Fruit fly (Drosophila melanogaster): ENCODE data around the gene Nedd8.
A peak's percentile ranks its signal among the peaks of the same experiment; 100 is the strongest.

The Nedd8 gene

dm6 chr2L:18987078-18987895 is 35.6 kb upstream of the Nedd8 start, which contains the start of the genes Swip-1 and EMC5 (continued):
- TF ChIP-seq Sry-β (GFP tag; optimal IDR thresholded peaks at IDR 0.05), result no peak
- peak; percentile 58; the same call in 2 of the 3 replicates for TF ChIP-seq CG6791 (GFP tag; IDR thresholded peaks at IDR 0.05; ENCODE audit: partially characterized antibody)
- peak; percentile 42; the same call in 1 of the 2 replicates for TF ChIP-seq al (GFP tag; IDR thresholded peaks at IDR 0.05)
- TF ChIP-seq ac (GFP tag; optimal IDR thresholded peaks at IDR 0.05), result no peak
- peak; percentile 28 for TF ChIP-seq CG17186 (GFP tag; optimal IDR thresholded peaks at IDR 0.05)
- TF ChIP-seq CG6175 (GFP tag; IDR thresholded peaks at IDR 0.05), result 0 out of 3 replicates have a peak, but pooled peaks have one; percentile 21
- TF ChIP-seq hb (GFP tag; IDR thresholded peaks at IDR 0.05; ENCODE audit: partially characterized antibody), result peak; percentile 42; the same call in 1 of the 3 replicates
- peak; percentile 41; the same call in 2 of the 3 replicates for TF ChIP-seq Opbp (GFP tag; IDR thresholded peaks at IDR 0.05; ENCODE audit: partially characterized antibody)
- TF ChIP-seq sr (GFP tag; IDR thresholded peaks at IDR 0.05), result peak; percentile 35; the same call in 1 of the 3 replicates
- TF ChIP-seq cad (GFP tag; optimal IDR thresholded peaks at IDR 0.05), result no peak
- peak; percentile 19 for TF ChIP-seq CrebB (tag; optimal IDR thresholded peaks at IDR 0.05)
- TF ChIP-seq CG31388 (GFP tag; optimal IDR thresholded peaks at IDR 0.05), result peak; percentile 9
- peak; percentile 19; the same call in 1 of the 2 replicates for TF ChIP-seq CG14441 (GFP tag; IDR thresholded peaks at IDR 0.05)
- TF ChIP-seq CG4424 (GFP tag; optimal IDR thresholded peaks at IDR 0.05), result peak; percentile 67
- TF ChIP-seq CG8290 (GFP tag; optimal IDR thresholded peaks at IDR 0.05), result peak; percentile 43
- TF ChIP-seq CG8290 (tag; optimal IDR thresholded peaks at IDR 0.05), result peak; percentile 17 to 36
- peak; percentile 24; the same call in 1 of the 3 replicates for TF ChIP-seq CG7963 (GFP tag; IDR thresholded peaks at IDR 0.05; ENCODE audit: partially characterized antibody)
- TF ChIP-seq CG32767 (GFP tag; IDR thresholded peaks at IDR 0.05), result 0 out of 2 replicates have a peak, but pooled peaks have one; percentile 13
- TF ChIP-seq unc-4 (GFP tag; IDR thresholded peaks at IDR 0.05; ENCODE audit: partially characterized antibody), result peak; percentile 58; the same call in 1 of the 2 replicates
- peak; percentile 73 for TF ChIP-seq Xbp1 (GFP tag; optimal IDR thresholded peaks at IDR 0.05)
- peak; percentile 28 for TF ChIP-seq Fer2 (tag; optimal IDR thresholded peaks at IDR 0.05)
- TF ChIP-seq CG16815 (GFP tag; optimal IDR thresholded peaks at IDR 0.05), result peak; percentile 48
- TF ChIP-seq Max (GFP tag; optimal IDR thresholded peaks at IDR 0.05), result peak; percentile 22
- peak; percentile 17 for TF ChIP-seq tio (GFP tag; optimal IDR thresholded peaks at IDR 0.05)
- peak; percentile 73 for TF ChIP-seq MESR4 (GFP tag; optimal IDR thresholded peaks at IDR 0.05)
- TF ChIP-seq bab2 (GFP tag; optimal IDR thresholded peaks at IDR 0.05), result no peak
- TF ChIP-seq CG17361 (GFP tag; IDR thresholded peaks at IDR 0.05), result peak; percentile 89
- TF ChIP-seq caup (GFP tag; optimal IDR thresholded peaks at IDR 0.05; ENCODE audit: severe bottlenecking), result peak; percentile 27
- TF ChIP-seq sug (tag; optimal IDR thresholded peaks at IDR 0.05), result peak; percentile 73
- peak; percentile 82 for TF ChIP-seq row (GFP tag; IDR thresholded peaks at IDR 0.05)
- peak; percentile 8 for TF ChIP-seq CG1529 (GFP tag; optimal IDR thresholded peaks at IDR 0.05)
- TF ChIP-seq vfl (GFP tag; optimal IDR thresholded peaks at IDR 0.05), result no peak
- TF ChIP-seq D19B (GFP tag; optimal IDR thresholded peaks at IDR 0.05), result no peak
- TF ChIP-seq Sox100B (GFP tag; optimal IDR thresholded peaks at IDR 0.05), result peak; percentile 62
- peak; percentile 39; the same call in 1 of the 3 replicates for TF ChIP-seq Mrtf (GFP tag; IDR thresholded peaks at IDR 0.05)
- TF ChIP-seq zfh2 (GFP tag; optimal IDR thresholded peaks at IDR 0.05), result peak; percentile 13
- peak; percentile 13 for TF ChIP-seq CG3407 (GFP tag; optimal IDR thresholded peaks at IDR 0.05)
- no peak for TF ChIP-seq CG3838 (GFP tag; optimal IDR thresholded peaks at IDR 0.05)
- no peak for TF ChIP-seq CG14965 (GFP tag; optimal IDR thresholded peaks at IDR 0.05; ENCODE audit: borderline replicate concordance)
- TF ChIP-seq dpn (GFP tag; optimal IDR thresholded peaks at IDR 0.05), result peak in 1 of 2 experiments; percentile 53
- peak; percentile 47 for TF ChIP-seq Bgb (GFP tag; IDR thresholded peaks at IDR 0.05; ENCODE audit: partially characterized antibody)
- TF ChIP-seq CG9932 (GFP tag; IDR thresholded peaks at IDR 0.05), result peak; percentile 87
- TF ChIP-seq CG14710 (tag; optimal IDR thresholded peaks at IDR 0.05), result peak; percentile 82
- TF ChIP-seq Usf (GFP tag; optimal IDR thresholded peaks at IDR 0.05), result peak; percentile 4
- TF ChIP-seq gsb-n (tag; optimal IDR thresholded peaks at IDR 0.05), result peak; percentile 64
- peak; percentile 75 for TF ChIP-seq CG10267 (tag; optimal IDR thresholded peaks at IDR 0.05)
- peak; percentile 66 for TF ChIP-seq Deaf1 (tag; optimal IDR thresholded peaks at IDR 0.05)
- TF ChIP-seq twi (tag; optimal IDR thresholded peaks at IDR 0.05), result peak; percentile 55

Measured in whole organism, embryonic.